Worm (Caenorhabditis elegans): ENCODE data around the gene F17E9.3.

DNA sequence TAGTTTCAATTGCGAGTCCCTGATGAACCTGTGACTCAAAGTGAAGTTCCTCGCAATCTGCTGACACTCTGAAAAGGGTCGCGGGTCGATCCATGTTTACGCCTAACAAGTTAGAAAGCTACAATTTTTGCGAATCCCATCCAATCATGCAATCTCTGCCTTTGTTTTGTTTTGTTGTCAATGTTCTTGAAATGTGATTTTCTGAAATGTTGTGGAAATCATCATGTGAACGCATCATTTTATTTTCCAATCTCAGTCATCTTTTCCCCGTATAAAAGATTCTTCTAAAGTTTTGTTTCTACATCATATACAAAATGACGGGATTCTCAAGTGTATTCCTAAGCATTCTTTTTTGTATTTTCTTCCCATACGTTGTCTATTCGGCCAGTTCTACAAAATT, 6.6 kb upstream of the F17E9.3 start, which contains the start of gene F17E9.4:
- TF ChIP-seq snpc-1.3 (tag; optimal IDR thresholded peaks at IDR 0.05; ENCODE audit: insufficient read depth) (no peak), D2030.7 (GFP tag; IDR thresholded peaks at IDR 0.05) (no peak), him-1 (tag; optimal IDR thresholded peaks at IDR 0.05) (no peak), dpl-1 (GFP tag; optimal IDR thresholded peaks at IDR 0.05) (no peak), ztf-22 (GFP tag; optimal IDR thresholded peaks at IDR 0.05) (no peak), hrde-1 (tag; optimal IDR thresholded peaks at IDR 0.05; ENCODE audit: borderline replicate concordance) (no peak), F55B11.4 (tag; optimal IDR thresholded peaks at IDR 0.05; ENCODE audit: borderline replicate concordance, insufficient read depth) (no peak)
